Worm (Caenorhabditis elegans) whole organism, L2 larva: Measurements from ENCODE around the gene F41B4.2.

Experiments used
- unc-39 ChIP-seq: fragments of 150-350 bp; optimal IDR thresholded peaks from 2 replicates; lab custom pipeline; 2014; ENCODE audit warnings: missing biosample characterization, missing genetic modification characterization
- zag-1 ChIP-seq: fragments of 150-350 bp; optimal IDR thresholded peaks from 2 replicates; lab custom pipeline; 2014; ENCODE audit warnings: missing biosample characterization, missing genetic modification characterization

DNA sequence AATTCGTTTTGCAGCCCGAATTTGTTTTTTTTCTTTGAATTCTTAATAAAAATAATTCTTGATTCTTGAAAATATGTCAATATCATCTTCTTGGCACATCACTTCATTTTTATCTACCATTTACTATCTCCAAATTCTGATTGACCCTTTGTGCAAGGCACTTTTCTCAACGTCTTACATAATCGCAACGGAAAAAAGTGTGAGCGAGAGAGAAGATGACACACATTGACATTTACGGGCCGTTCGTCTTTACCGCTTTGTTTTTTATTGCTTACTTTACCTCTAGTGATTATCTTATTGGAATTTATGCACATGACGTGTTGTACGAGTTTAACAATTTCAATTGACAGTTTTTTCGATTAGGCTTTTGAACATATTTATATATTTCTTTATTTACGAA lies 13.5 kb upstream of the F41B4.2 start:
- TF ChIP-seq unc-39 = no peak
- no peak for TF ChIP-seq zag-1 (tag; lab: Kevin White, UChicago)
